Worm (Caenorhabditis elegans) whole organism, L2 larva: ENCODE measurements around the gene K08H2.3.

Experiments
- ama-1 ChIP-seq: fragments of 150-350 bp; optimal IDR thresholded peaks from 2 replicates; lab custom pipeline; 2018; ENCODE audit warnings: inconsistent platforms
- ceh-82 ChIP-seq: fragments of 150-350 bp; optimal IDR thresholded peaks from 2 replicates; lab custom pipeline; 2014; ENCODE audit warnings: missing biosample characterization, missing genetic modification characterization
- egl-27 ChIP-seq: sonication (generic microtip); optimal IDR thresholded peaks from 3 replicates; lab custom pipeline; 2017; ENCODE audit warnings: missing biosample characterization, missing genetic modification reagents, missing genetic modification characterization
- elt-3 ChIP-seq: sonication (generic microtip); optimal IDR thresholded peaks from 2 replicates; lab custom pipeline; 2017; ENCODE audit warnings: missing biosample characterization, missing genetic modification characterization
- lsy-2 ChIP-seq, 2 experiments: fragments of 150-350 bp in 1 of 2; sonication (generic microtip) in 1 of 2; optimal IDR thresholded peaks; 2 replicates each; lab custom pipeline; 2014 to 2017; ENCODE audit warnings: missing biosample characterization in 2 of 2, missing genetic modification characterization in 2 of 2
- mab-5 ChIP-seq: fragments of 150-350 bp; optimal IDR thresholded peaks from 2 replicates; lab custom pipeline; 2014; ENCODE audit warnings: missing biosample characterization, missing genetic modification characterization
- nhr-10 ChIP-seq: sonication (generic microtip); optimal IDR thresholded peaks from 2 replicates; lab custom pipeline; 2017; ENCODE audit warnings: missing biosample characterization, missing genetic modification characterization
- nhr-237 ChIP-seq: fragments of 150-350 bp; optimal IDR thresholded peaks from 2 replicates; lab custom pipeline; 2014; ENCODE audit warnings: missing biosample characterization, missing genetic modification characterization
- nhr-25 ChIP-seq: fragments of 150-350 bp; sonication (generic microtip); optimal IDR thresholded peaks from 3 replicates; lab custom pipeline; 2014; ENCODE audit warnings: missing biosample characterization, missing genetic modification characterization
- peb-1 ChIP-seq: fragments of 150-350 bp; optimal IDR thresholded peaks from 2 replicates; lab custom pipeline; 2014; ENCODE audit warnings: missing biosample characterization, missing genetic modification characterization
- unc-62 ChIP-seq: fragments of 150-350 bp; optimal IDR thresholded peaks from 2 replicates; lab custom pipeline; 2014; ENCODE audit warnings: missing biosample characterization, missing genetic modification reagents, missing genetic modification characterization

DNA sequence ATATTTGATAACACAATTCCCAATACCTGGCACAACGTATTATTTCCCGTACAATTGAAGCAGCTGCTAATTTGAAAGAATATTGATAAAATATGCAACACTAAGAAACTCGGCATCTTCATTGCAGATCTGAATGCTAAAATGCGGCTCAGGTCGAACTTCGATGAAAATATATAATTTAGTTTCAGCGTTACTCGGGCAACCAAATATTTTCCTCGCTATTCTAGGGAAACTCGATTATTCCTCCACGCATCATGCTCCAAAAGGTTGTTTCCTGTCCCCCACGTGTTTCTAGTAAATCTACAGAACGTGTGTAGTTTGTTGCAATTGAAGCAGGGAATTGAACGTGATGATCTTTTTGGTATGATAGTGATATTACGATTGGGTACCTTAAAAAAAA, 11.9 kb downstream of the K08H2.3 start:
- TF ChIP-seq elt-3 (tag; lab: Kevin White, UChicago) (no peak), peb-1 (tag; lab: Kevin White, UChicago) (no peak), nhr-25 (tag; lab: Kevin White, UChicago) (no peak), lsy-2 (tag; optimal IDR thresholded peaks at IDR 0.05; lab: Kevin White, UChicago) (no peak), nhr-237 (no peak), egl-27 (tag; lab: Kevin White, UChicago) (no peak), ceh-82 (tag; lab: Kevin White, UChicago) (no peak), mab-5 (tag; lab: Kevin White, UChicago) (no peak), ama-1 (no peak), unc-62 (no peak), nhr-10 (tag; lab: Kevin White, UChicago) (no peak)
